Fruit fly (Drosophila melanogaster): ENCODE data around the gene CG17560.

Gene CG17560

DNA sequence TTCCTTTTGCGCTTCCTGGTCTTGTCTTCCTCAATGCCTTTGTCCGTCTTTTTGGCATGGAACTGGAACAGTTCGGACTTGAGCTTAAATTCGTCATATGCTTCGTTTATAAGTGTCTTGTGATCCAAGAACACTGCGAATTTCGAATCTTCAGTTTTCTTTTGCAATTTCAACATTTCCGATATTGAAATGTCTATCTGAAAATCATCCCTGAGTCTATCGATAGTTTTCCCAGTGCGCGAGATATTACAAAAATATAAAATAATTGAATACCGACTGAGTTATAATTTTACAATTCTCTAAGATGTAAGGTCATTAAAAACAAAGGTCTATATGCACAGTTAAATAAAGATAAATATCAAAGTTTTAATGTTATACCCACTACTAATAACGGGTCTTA lies 33.2 kb downstream of the CG17560 start, which contains the start of gene Mettl4 (continued):
- TF ChIP-seq gsb (GFP tag; IDR thresholded peaks at IDR 0.05) = no peak
- TF ChIP-seq Rfx (GFP tag; IDR thresholded peaks at IDR 0.05) = no peak
- TF ChIP-seq CG7786 (GFP tag; optimal IDR thresholded peaks at IDR 0.05) = no peak
- peak; percentile 98 for TF ChIP-seq CG2116 (GFP tag; optimal IDR thresholded peaks at IDR 0.05)
- TF ChIP-seq org-1 (GFP tag; optimal IDR thresholded peaks at IDR 0.05) = no peak
- no peak for TF ChIP-seq chn (GFP tag; optimal IDR thresholded peaks at IDR 0.05)
- TF ChIP-seq CG7556 (GFP tag; optimal IDR thresholded peaks at IDR 0.05) = no peak
- TF ChIP-seq dan (GFP tag; IDR thresholded peaks at IDR 0.05) = no peak
- TF ChIP-seq Atf3 (GFP tag; optimal IDR thresholded peaks at IDR 0.05) = no peak
- no peak for TF ChIP-seq zfh2 (GFP tag; optimal IDR thresholded peaks at IDR 0.05)
- 0 out of 2 replicates have a peak, but pooled peaks have one; percentile 9 for TF ChIP-seq inv (GFP tag; IDR thresholded peaks at IDR 0.05; ENCODE audit: partially characterized antibody)
- no peak for TF ChIP-seq CG4282 (GFP tag; optimal IDR thresholded peaks at IDR 0.05)
- peak; percentile 64; the same call in 1 of the 2 replicates for TF ChIP-seq tna (GFP tag; IDR thresholded peaks at IDR 0.05; ENCODE audit: partially characterized antibody)
- no peak for TF ChIP-seq CG31224 (GFP tag; IDR thresholded peaks at IDR 0.05)
- no peak for TF ChIP-seq psq (GFP tag; optimal IDR thresholded peaks at IDR 0.05)
- TF ChIP-seq B-H2 (GFP tag; optimal IDR thresholded peaks at IDR 0.05) = no peak
- no peak for TF ChIP-seq CG6175 (GFP tag; IDR thresholded peaks at IDR 0.05)
- TF ChIP-seq CkIIα-i1 (GFP tag; IDR thresholded peaks at IDR 0.05) = no peak
- no peak for TF ChIP-seq tin (GFP tag; optimal IDR thresholded peaks at IDR 0.05)
- no peak for TF ChIP-seq CG4617 (GFP tag; optimal IDR thresholded peaks at IDR 0.05; ENCODE audit: borderline replicate concordance)
- no peak for TF ChIP-seq zfh1 (GFP tag; IDR thresholded peaks at IDR 0.05)
- TF ChIP-seq CG12942 (GFP tag; optimal IDR thresholded peaks at IDR 0.05) = no peak
- no peak for TF ChIP-seq gcm (GFP tag; optimal IDR thresholded peaks at IDR 0.05)
- TF ChIP-seq CG7963 (GFP tag; IDR thresholded peaks at IDR 0.05; ENCODE audit: partially characterized antibody) = peak; percentile 63; the same call in 2 of the 3 replicates
- TF ChIP-seq grau (tag; optimal IDR thresholded peaks at IDR 0.05) = no peak
- TF ChIP-seq CG8924 (tag; optimal IDR thresholded peaks at IDR 0.05) = no peak
- no peak for TF ChIP-seq mld (GFP tag; IDR thresholded peaks at IDR 0.05; ENCODE audit: partially characterized antibody)
- peak; percentile 54; the same call in 1 of the 3 replicates for TF ChIP-seq hb (GFP tag; IDR thresholded peaks at IDR 0.05; ENCODE audit: partially characterized antibody)
- TF ChIP-seq Dad (GFP tag; optimal IDR thresholded peaks at IDR 0.05) = no peak
- TF ChIP-seq btn (GFP tag; optimal IDR thresholded peaks at IDR 0.05) = no peak
- TF ChIP-seq CG12071 (GFP tag; optimal IDR thresholded peaks at IDR 0.05) = no peak
- TF ChIP-seq fd96Cb (tag; optimal IDR thresholded peaks at IDR 0.05) = no peak
- TF ChIP-seq CG15479 (GFP tag; optimal IDR thresholded peaks at IDR 0.05) = no peak
- TF ChIP-seq hbn (GFP tag; IDR thresholded peaks at IDR 0.05; ENCODE audit: partially characterized antibody) = peak; percentile 61
- no peak for TF ChIP-seq TFAM (GFP tag; optimal IDR thresholded peaks at IDR 0.05)
- TF ChIP-seq Adf1 (GFP tag; IDR thresholded peaks at IDR 0.05) = no peak
- no peak for TF ChIP-seq NfI (GFP tag; optimal IDR thresholded peaks at IDR 0.05)
- TF ChIP-seq ash1 (GFP tag; optimal IDR thresholded peaks at IDR 0.05) = no peak
- TF ChIP-seq sna (GFP tag; IDR thresholded peaks at IDR 0.05; ENCODE audit: partially characterized antibody) = peak; percentile 47
- TF ChIP-seq sisA (GFP tag; IDR thresholded peaks at IDR 0.05) = no peak
- no peak for TF ChIP-seq z (GFP tag; IDR thresholded peaks at IDR 0.05)
- TF ChIP-seq CoRest (tag; optimal IDR thresholded peaks at IDR 0.05) = peak; percentile 1
- peak; percentile 65 for TF ChIP-seq unc-4 (GFP tag; IDR thresholded peaks at IDR 0.05; ENCODE audit: partially characterized antibody)
- no peak for TF ChIP-seq CG7745 (tag; optimal IDR thresholded peaks at IDR 0.05)
- peak; percentile 8 for TF ChIP-seq CG1603 (tag; optimal IDR thresholded peaks at IDR 0.05)
- no peak for TF ChIP-seq CG6813 (GFP tag; optimal IDR thresholded peaks at IDR 0.05)
- TF ChIP-seq nerfin-1 (tag; optimal IDR thresholded peaks at IDR 0.05) = no peak
- 0 out of 2 replicates have a peak, but pooled peaks have one; percentile 24 for TF ChIP-seq CG2129 (GFP tag; IDR thresholded peaks at IDR 0.05; ENCODE audit: partially characterized antibody)
- TF ChIP-seq CG8359 (GFP tag; optimal IDR thresholded peaks at IDR 0.05; ENCODE audit: borderline replicate concordance) = no peak
- no peak for TF ChIP-seq crol (GFP tag; IDR thresholded peaks at IDR 0.05)
